Fruit fly (Drosophila melanogaster): ENCODE measurements around the gene tara.

Gene tara

DNA sequence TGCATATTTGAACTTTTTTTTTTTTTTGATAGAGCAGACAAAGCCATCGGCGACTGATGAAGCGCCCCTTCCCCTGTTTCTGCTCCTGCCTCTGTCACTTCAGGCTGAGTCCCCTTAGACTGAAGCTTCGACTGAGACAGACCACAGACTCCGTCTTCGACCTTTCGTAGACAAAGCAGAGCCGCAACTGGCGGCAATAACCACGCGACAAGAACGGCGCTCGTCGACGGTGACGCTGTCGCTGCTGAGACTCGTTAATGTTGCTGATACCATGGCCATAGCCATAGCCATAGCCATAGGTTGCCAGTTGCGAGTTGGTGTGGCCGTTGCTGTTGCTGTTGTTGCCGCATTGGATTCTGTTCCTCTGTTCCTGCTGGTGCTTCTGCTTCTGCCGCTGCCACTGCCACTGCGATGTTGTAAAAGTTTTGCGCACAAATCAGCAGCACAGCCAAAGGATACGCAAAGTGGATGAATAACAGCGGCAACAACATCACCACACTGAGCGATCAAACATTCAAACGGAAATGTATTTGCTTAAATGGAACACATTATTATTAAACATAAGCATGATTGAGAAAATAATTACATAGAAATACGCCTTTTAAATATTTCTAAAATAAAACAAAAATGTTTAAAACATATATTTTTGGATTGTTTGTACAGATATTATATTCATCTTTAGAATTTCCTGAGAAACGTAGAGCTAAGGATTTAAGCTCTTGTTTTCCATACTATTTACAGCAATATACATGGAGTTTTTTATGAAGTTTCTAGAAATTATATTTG, 2.0 kb upstream of the tara start (continued):
- TF ChIP-seq Oaz (GFP tag; IDR thresholded peaks at IDR 0.05) (no peak), B-H2 (GFP tag; optimal IDR thresholded peaks at IDR 0.05) (peak; percentile 35), z (GFP tag; IDR thresholded peaks at IDR 0.05) (peak; percentile 51; the same call in 1 of the 3 replicates), CG7372 (GFP tag; IDR thresholded peaks at IDR 0.05) (peak; percentile 5; the same call in 1 of the 2 replicates), tll (GFP tag; optimal IDR thresholded peaks at IDR 0.05) (no peak), CG11504 (tag; optimal IDR thresholded peaks at IDR 0.05) (peak; percentile 78), pfk (GFP tag; optimal IDR thresholded peaks at IDR 0.05) (peak; percentile 20), bab2 (GFP tag; optimal IDR thresholded peaks at IDR 0.05) (no peak), mam (GFP tag; optimal IDR thresholded peaks at IDR 0.05) (no peak), HLH4C (GFP tag; IDR thresholded peaks at IDR 0.05; ENCODE audit: partially characterized antibody) (no peak), Poxn (GFP tag; IDR thresholded peaks at IDR 0.05) (no peak), sima (GFP tag; optimal IDR thresholded peaks at IDR 0.05) (no peak), gfzf (GFP tag; optimal IDR thresholded peaks at IDR 0.05) (no peak), abd-A (tag; optimal IDR thresholded peaks at IDR 0.05) (peak; percentile 90), CG7987 (GFP tag; optimal IDR thresholded peaks at IDR 0.05) (peak; percentile 43), CG8281 (tag; optimal IDR thresholded peaks at IDR 0.05) (no peak), CG8290 (GFP tag; optimal IDR thresholded peaks at IDR 0.05) (no peak), CG8290 (tag; optimal IDR thresholded peaks at IDR 0.05) (peak in 1 of 2 experiments; percentile 75), D19A (tag; optimal IDR thresholded peaks at IDR 0.05) (peak; percentile 33), CG6854 (GFP tag; optimal IDR thresholded peaks at IDR 0.05) (no peak), dpn (GFP tag; optimal IDR thresholded peaks at IDR 0.05) (no peak), fru (optimal IDR thresholded peaks at IDR 0.05) (no peak), Side (GFP tag; optimal IDR thresholded peaks at IDR 0.05) (no peak), CG8765 (GFP tag; IDR thresholded peaks at IDR 0.05) (0 out of 2 replicates have a peak, but pooled peaks have one; percentile 29), CG9215 (GFP tag; IDR thresholded peaks at IDR 0.05) (no peak), Atf3 (GFP tag; optimal IDR thresholded peaks at IDR 0.05) (no peak), CG1024 (GFP tag; IDR thresholded peaks at IDR 0.05) (0 out of 2 replicates have a peak, but pooled peaks have one; percentile 3), Meics (GFP tag; optimal IDR thresholded peaks at IDR 0.05) (peak; percentile 71), CG14441 (GFP tag; IDR thresholded peaks at IDR 0.05) (peak; percentile 15; the same call in 1 of the 2 replicates), CG10147 (GFP tag; optimal IDR thresholded peaks at IDR 0.05) (peak; percentile 3), gt (GFP tag; IDR thresholded peaks at IDR 0.05) (no peak), tin (GFP tag; optimal IDR thresholded peaks at IDR 0.05) (no peak), jigr1 (GFP tag; IDR thresholded peaks at IDR 0.05) (no peak), CG12659 (GFP tag; optimal IDR thresholded peaks at IDR 0.05) (peak; percentile 12), Trl (optimal IDR thresholded peaks at IDR 0.05) (no peak), Trl (GFP tag; optimal IDR thresholded peaks at IDR 0.05) (peak; percentile 22), tgo (GFP tag; IDR thresholded peaks at IDR 0.05) (no peak), B-H1 (GFP tag; IDR thresholded peaks at IDR 0.05) (no peak), CG16813 (GFP tag; IDR thresholded peaks at IDR 0.05; ENCODE audit: partially characterized antibody) (no peak), Fer2 (tag; optimal IDR thresholded peaks at IDR 0.05) (no peak), tap (tag; optimal IDR thresholded peaks at IDR 0.05) (peak; percentile 21), CG10274 (GFP tag; optimal IDR thresholded peaks at IDR 0.05) (no peak), CG9437 (GFP tag; optimal IDR thresholded peaks at IDR 0.05) (peak; percentile 27), Rfx (GFP tag; IDR thresholded peaks at IDR 0.05) (peak; percentile 30; the same call in 1 of the 2 replicates), CG1233 (GFP tag; optimal IDR thresholded peaks at IDR 0.05) (peak; percentile 46), CG1792 (GFP tag; optimal IDR thresholded peaks at IDR 0.05) (no peak), NfI (GFP tag; optimal IDR thresholded peaks at IDR 0.05) (peak; percentile 9), Opbp (GFP tag; IDR thresholded peaks at IDR 0.05; ENCODE audit: partially characterized antibody) (peak; percentile 60; the same call in 2 of the 3 replicates), slp2 (GFP tag; optimal IDR thresholded peaks at IDR 0.05) (no peak), CrebB (tag; optimal IDR thresholded peaks at IDR 0.05) (peak; percentile 18)
